3 worm cellular contexts compared by ENCODE assay signal in genomic region chrII:2340974-2341373, ce11.
TF ChIP-seq lines count a peak whose summit lies in the region.

No protein-coding gene starts in this region.

TF ChIP-seq in whole organism, L1 larva, 84 proteins besides CTCF, POLR2A, EP300 and RAD21 (continued from another document):
- TF ChIP-seq efl-1 (optimal IDR thresholded peaks at IDR 0.05; lab: Kevin White, UChicago) (peak; percentile 34 to 44), efl-1 (GFP tag; optimal IDR thresholded peaks at IDR 0.05 in 1 of 2; lab: Kevin White, UChicago) (peak; percentile 18 to 20), sptf-1 (tag; optimal IDR thresholded peaks at IDR 0.05; lab: Kevin White, UChicago) (no peak), ama-1 (optimal IDR thresholded peaks at IDR 0.05; lab: Kevin White, UChicago) (no peak), mep-1 (tag; optimal IDR thresholded peaks at IDR 0.05; lab: Kevin White, UChicago) (peak; percentile 35), lin-35 (GFP tag; optimal IDR thresholded peaks at IDR 0.05; lab: Kevin White, UChicago) (peak; percentile 10 to 23)

TF ChIP-seq in whole organism, L3 larva, 47 proteins besides CTCF, POLR2A, EP300 and RAD21 (continued from another document):
- TF ChIP-seq pha-4 (tag; optimal IDR thresholded peaks at IDR 0.05; lab: Kevin White, UChicago) (no peak), egl-27 (tag; optimal IDR thresholded peaks at IDR 0.05; lab: Kevin White, UChicago) (no peak), nhr-76 (tag; optimal IDR thresholded peaks at IDR 0.05; lab: Kevin White, UChicago) (no peak), fos-1 (tag; optimal IDR thresholded peaks at IDR 0.05; lab: Kevin White, UChicago) (no peak), lsy-12 (tag; optimal IDR thresholded peaks at IDR 0.05; lab: Kevin White, UChicago) (no peak), mdl-1 (tag; optimal IDR thresholded peaks at IDR 0.05; lab: Kevin White, UChicago) (no peak), fkh-2 (tag; optimal IDR thresholded peaks at IDR 0.05; lab: Kevin White, UChicago) (no peak), ceh-16 (tag; optimal IDR thresholded peaks at IDR 0.05; lab: Kevin White, UChicago) (peak; percentile 16), nhr-23 (tag; optimal IDR thresholded peaks at IDR 0.05; lab: Kevin White, UChicago) (no peak), aly-2 (tag; optimal IDR thresholded peaks at IDR 0.05; lab: Kevin White, UChicago) (no peak)

TF ChIP-seq in whole organism, L4 larva, 104 proteins besides CTCF, POLR2A, EP300 and RAD21 (continued from another document):
- TF ChIP-seq tag-97 (GFP tag; IDR thresholded peaks at IDR 0.05; lab: Robert Waterston, UW), result no peak
